Worm (Caenorhabditis elegans): Measurements from ENCODE around the gene cest-16.
A peak's percentile ranks its signal among the peaks of the same experiment; 100 is the strongest.

cest-16 gene

DNA sequence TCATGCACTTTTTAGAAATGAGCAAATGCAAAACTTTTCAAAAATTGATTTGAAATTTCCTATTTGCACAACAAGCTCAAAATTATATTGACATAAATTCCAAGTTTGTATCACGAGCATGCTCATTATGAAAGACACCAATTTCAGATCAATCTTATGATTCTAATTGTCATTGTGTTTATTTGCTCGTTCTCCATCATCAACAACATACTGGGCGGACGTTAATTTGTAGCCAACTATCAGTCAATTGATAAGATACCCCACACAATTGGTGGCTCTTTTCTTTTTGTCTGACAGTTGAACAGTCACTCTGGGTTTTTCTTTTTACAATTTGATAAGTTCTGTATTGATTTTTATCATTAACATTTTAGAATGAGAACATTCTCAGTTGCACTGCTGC, 28.0 kb upstream of the cest-16 start, which contains the start of gene lro-1 (continued):
- TF ChIP-seq elt-1 (tag; optimal IDR thresholded peaks at IDR 0.05) (no peak), blmp-1 (tag; optimal IDR thresholded peaks at IDR 0.05; ENCODE audit: insufficient read depth) (no peak), sma-3 (GFP tag; optimal IDR thresholded peaks at IDR 0.05) (peak; percentile 11), zag-1 (tag; optimal IDR thresholded peaks at IDR 0.05) (no peak), nhr-25 (tag; optimal IDR thresholded peaks at IDR 0.05) (no peak), fos-1 (tag; optimal IDR thresholded peaks at IDR 0.05) (peak; percentile 76), mdl-1 (tag; optimal IDR thresholded peaks at IDR 0.05) (no peak), lsy-2 (tag; optimal IDR thresholded peaks at IDR 0.05) (no peak), unc-62 (GFP tag; optimal IDR thresholded peaks at IDR 0.05) (no peak), nhr-23 (tag; optimal IDR thresholded peaks at IDR 0.05) (no peak), aly-2 (tag; optimal IDR thresholded peaks at IDR 0.05) (no peak), nhr-237 (tag; optimal IDR thresholded peaks at IDR 0.05) (no peak), F13H6.1 (tag; optimal IDR thresholded peaks at IDR 0.05) (no peak), nhr-6 (tag; optimal IDR thresholded peaks at IDR 0.05) (no peak), alr-1 (tag; optimal IDR thresholded peaks at IDR 0.05) (no peak), Y55F3AM.14 (GFP tag; optimal IDR thresholded peaks at IDR 0.05) (no peak), crh-2 (tag; optimal IDR thresholded peaks at IDR 0.05) (peak; percentile 57), ama-1 (optimal IDR thresholded peaks at IDR 0.05) (no peak), lin-13 (GFP tag; optimal IDR thresholded peaks at IDR 0.05) (no peak), lin-11 (tag; optimal IDR thresholded peaks at IDR 0.05) (no peak), nhr-12 (tag; optimal IDR thresholded peaks at IDR 0.05) (no peak), nhr-11 (tag; optimal IDR thresholded peaks at IDR 0.05) (no peak)

DNA sequence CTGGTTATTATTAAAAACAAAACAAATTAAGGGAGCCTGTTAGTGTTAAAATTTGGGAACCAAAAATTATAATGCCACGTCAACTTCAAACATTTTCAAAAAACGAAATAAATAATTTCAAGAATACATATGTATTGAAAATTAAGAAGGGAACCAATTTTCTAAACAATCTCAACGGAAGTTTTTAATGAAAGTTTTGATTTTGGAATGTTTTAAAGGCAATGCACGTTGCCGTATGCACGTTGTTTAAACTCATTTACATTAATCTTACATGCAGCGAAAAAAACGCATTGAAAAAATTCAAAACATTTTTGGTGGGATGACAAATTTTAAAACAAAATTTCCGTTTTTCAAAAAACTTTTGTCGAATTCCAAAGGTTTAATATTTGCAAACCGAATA, 26.0 kb upstream of the cest-16 start:
- TF ChIP-seq mdl-1 (tag; optimal IDR thresholded peaks at IDR 0.05), result no peak
- no peak for TF ChIP-seq unc-39 (tag; optimal IDR thresholded peaks at IDR 0.05)
- TF ChIP-seq elt-3 (tag; optimal IDR thresholded peaks at IDR 0.05), result no peak
- no peak for TF ChIP-seq ztf-4 (tag; optimal IDR thresholded peaks at IDR 0.05)
- TF ChIP-seq alr-1 (tag; optimal IDR thresholded peaks at IDR 0.05), result no peak
- no peak for TF ChIP-seq Y55F3AM.14 (GFP tag; optimal IDR thresholded peaks at IDR 0.05)
- no peak for TF ChIP-seq nhr-21 (tag; optimal IDR thresholded peaks at IDR 0.05)
- TF ChIP-seq ztf-1 (GFP tag; conservative IDR thresholded peaks at IDR 0.05), result no peak
- no peak for TF ChIP-seq ZK546.5 (tag; optimal IDR thresholded peaks at IDR 0.05)
- TF ChIP-seq gmeb-1 (tag; optimal IDR thresholded peaks at IDR 0.05), result no peak
- no peak for TF ChIP-seq lsy-2 (tag; optimal IDR thresholded peaks at IDR 0.05)
- no peak for TF ChIP-seq R02D3.7 (tag; optimal IDR thresholded peaks at IDR 0.05)
- TF ChIP-seq crh-2 (tag; optimal IDR thresholded peaks at IDR 0.05), result no peak

DNA sequence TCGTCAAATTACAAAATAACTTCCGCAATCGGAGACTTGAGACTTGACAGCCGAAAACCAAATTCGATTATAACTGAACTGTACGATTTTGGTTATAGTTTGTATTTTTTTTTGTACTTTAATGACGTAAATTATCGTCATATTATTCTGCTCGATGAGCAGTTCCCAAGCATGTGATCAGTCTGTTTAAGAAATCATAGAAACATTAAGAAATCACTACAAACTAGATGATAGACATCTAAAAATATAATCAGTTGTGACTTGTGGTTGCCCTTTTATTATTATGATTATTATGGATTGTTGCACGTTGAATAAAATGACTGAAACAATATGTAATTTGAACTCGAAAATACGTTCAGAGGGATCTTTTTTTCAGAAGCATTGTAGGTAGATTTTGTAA, 25.5 kb upstream of the cest-16 start:
- TF ChIP-seq sma-9 (GFP tag; optimal IDR thresholded peaks at IDR 0.05), result peak; percentile 62
- no peak for TF ChIP-seq sma-9 (tag; optimal IDR thresholded peaks at IDR 0.05)
- peak; percentile 55 for TF ChIP-seq fos-1 (tag; optimal IDR thresholded peaks at IDR 0.05)
- no peak for TF ChIP-seq nhr-6 (tag; optimal IDR thresholded peaks at IDR 0.05)
- TF ChIP-seq ztf-11 (tag; optimal IDR thresholded peaks at IDR 0.05), result no peak
- TF ChIP-seq nhr-77 (tag; optimal IDR thresholded peaks at IDR 0.05), result no peak
- TF ChIP-seq mdl-1 (tag; optimal IDR thresholded peaks at IDR 0.05), result no peak

DNA sequence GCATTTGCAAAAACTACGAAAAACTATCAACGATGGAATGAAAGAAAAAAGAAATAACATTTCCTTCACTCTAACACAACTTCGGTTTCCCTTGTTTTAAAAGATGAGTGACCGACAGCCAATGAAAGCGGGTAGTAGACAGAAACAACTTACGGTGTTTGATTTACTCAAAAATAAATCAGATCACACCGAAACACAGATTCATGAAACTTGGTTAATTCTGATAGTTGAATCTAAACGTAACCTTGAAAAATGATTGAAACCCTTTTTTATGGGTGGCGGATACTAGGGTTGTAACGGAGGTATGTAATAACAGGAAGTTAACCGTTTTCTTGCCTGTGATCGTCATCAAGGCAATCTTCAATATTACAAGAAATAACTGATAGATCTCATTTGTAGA, 24.4 kb upstream of the cest-16 start:
- TF ChIP-seq elt-3 (tag; optimal IDR thresholded peaks at IDR 0.05) (no peak), ztf-11 (tag; optimal IDR thresholded peaks at IDR 0.05) (no peak), sma-3 (GFP tag; optimal IDR thresholded peaks at IDR 0.05) (peak; percentile 14), crh-2 (tag; optimal IDR thresholded peaks at IDR 0.05) (peak; percentile 13), nhr-25 (tag; optimal IDR thresholded peaks at IDR 0.05) (peak; percentile 35)

DNA sequence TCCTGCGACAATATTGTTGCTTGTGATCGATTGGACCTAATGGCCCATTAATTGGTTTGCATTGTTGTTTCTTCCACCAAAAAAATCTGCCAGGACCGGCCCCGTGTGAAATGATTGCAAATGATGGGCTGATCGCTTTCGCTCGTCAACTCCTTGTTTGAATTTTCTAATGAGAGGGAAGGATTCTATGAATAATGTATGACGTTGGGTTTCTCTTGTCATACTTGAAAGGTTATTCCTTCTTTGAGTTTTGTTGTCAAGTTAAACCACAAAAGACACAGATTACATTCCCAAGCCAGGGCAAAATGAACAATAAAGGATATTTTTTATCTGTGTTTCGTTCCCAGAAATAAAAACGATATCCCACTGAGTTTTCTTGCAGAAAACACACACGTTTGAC, 23.0 kb upstream of the cest-16 start:
- TF ChIP-seq nhr-12 (tag; optimal IDR thresholded peaks at IDR 0.05) (no peak), gmeb-1 (tag; optimal IDR thresholded peaks at IDR 0.05) (no peak), peb-1 (tag; optimal IDR thresholded peaks at IDR 0.05) (no peak), nhr-25 (tag; optimal IDR thresholded peaks at IDR 0.05) (no peak), mdl-1 (tag; optimal IDR thresholded peaks at IDR 0.05) (no peak), nhr-10 (tag; optimal IDR thresholded peaks at IDR 0.05) (no peak), dmd-4 (tag; optimal IDR thresholded peaks at IDR 0.05) (no peak), ztf-1 (GFP tag; conservative IDR thresholded peaks at IDR 0.05) (no peak), crh-2 (tag; optimal IDR thresholded peaks at IDR 0.05) (no peak), alr-1 (tag; optimal IDR thresholded peaks at IDR 0.05) (no peak), C34F6.9 (tag; optimal IDR thresholded peaks at IDR 0.05) (no peak), sma-3 (GFP tag; optimal IDR thresholded peaks at IDR 0.05) (no peak), nhr-6 (tag; optimal IDR thresholded peaks at IDR 0.05) (no peak), aly-2 (tag; optimal IDR thresholded peaks at IDR 0.05) (no peak), zag-1 (tag; optimal IDR thresholded peaks at IDR 0.05) (no peak)

Measured in whole organism, L2 larva.